Fruit fly (Drosophila melanogaster) whole organism, pupa: Measurements from ENCODE around the gene CG32052.
"Not testable (repeated sequence)": the region's sequence is repeated elsewhere in the genome, so short reads cannot be mapped to it uniquely, and the experiment has no call there.

ENCODE experiments used
- CG10348 ChIP-seq: fragments of 200-800 bp; sonication (Bioruptor generic); IDR thresholded peaks from 2 replicates; pipeline ENCODE4 v1.3.6; 2022; ENCODE audit warnings: missing biosample characterization, missing genetic modification characterization
- CG12605 ChIP-seq: fragments of 200-800 bp; sonication (Bioruptor generic); IDR thresholded peaks from 2 replicates; pipeline ENCODE4 v1.3.6; 2022; ENCODE audit warnings: missing biosample characterization, missing genetic modification characterization
- CG13204 ChIP-seq: fragments of 200-800 bp; sonication (Bioruptor generic); optimal IDR thresholded peaks from 2 replicates; lab custom pipeline; 2018; ENCODE audit warnings: missing biosample characterization, mild to moderate bottlenecking, missing genetic modification characterization, moderate library complexity
- CG14655 ChIP-seq: fragments of 200-800 bp; sonication (Bioruptor generic); optimal IDR thresholded peaks from 3 replicates; lab custom pipeline; 2017; ENCODE audit warnings: mild to moderate bottlenecking, missing biosample characterization, missing genetic modification reagents, missing genetic modification characterization
- CG15710 ChIP-seq: fragments of 200-800 bp; sonication (Bioruptor generic); optimal IDR thresholded peaks from 2 replicates; lab custom pipeline; 2018; ENCODE audit warnings: missing biosample characterization, mild to moderate bottlenecking, missing genetic modification characterization, moderate library complexity
- CG17806 ChIP-seq: fragments of 200-800 bp; sonication (Bioruptor generic); optimal IDR thresholded peaks from 2 replicates; lab custom pipeline; 2018; ENCODE audit warnings: missing biosample characterization, mild to moderate bottlenecking, missing genetic modification characterization, moderate library complexity
- CG32121 ChIP-seq: fragments of 200-800 bp; sonication (Bioruptor generic); IDR thresholded peaks from 2 replicates; pipeline ENCODE4 v1.3.6; 2022; ENCODE audit warnings: missing biosample characterization, missing genetic modification characterization
- CG34367 ChIP-seq: fragments of 200-800 bp; sonication (Bioruptor generic); optimal IDR thresholded peaks from 2 replicates; lab custom pipeline; 2018; ENCODE audit warnings: missing biosample characterization, mild to moderate bottlenecking, missing genetic modification characterization
- CG4496 ChIP-seq: fragments of 200-800 bp; sonication (Bioruptor generic); IDR thresholded peaks from 3 replicates; pipeline ENCODE4 v1.3.6; 2022; ENCODE audit warnings: missing biosample characterization, missing genetic modification characterization
- CG8159 ChIP-seq: fragments of 200-800 bp; sonication (Bioruptor generic); optimal IDR thresholded peaks from 3 replicates; lab custom pipeline; 2018; ENCODE audit warnings: missing biosample characterization, mild to moderate bottlenecking, missing genetic modification characterization, moderate library complexity
- CG8301 ChIP-seq: fragments of 200-800 bp; sonication (Bioruptor generic); optimal IDR thresholded peaks from 2 replicates; lab custom pipeline; 2018; ENCODE audit warnings: missing biosample characterization, mild to moderate bottlenecking, missing genetic modification characterization
- CG9948 ChIP-seq: fragments of 200-800 bp; sonication (Bioruptor generic); optimal IDR thresholded peaks from 2 replicates; lab custom pipeline; 2018; ENCODE audit warnings: missing biosample characterization, mild to moderate bottlenecking, missing genetic modification characterization, moderate library complexity
- D1 ChIP-seq: fragments of 200-800 bp; sonication (Bioruptor generic); optimal IDR thresholded peaks from 2 replicates; lab custom pipeline; 2018; ENCODE audit warnings: missing biosample characterization, mild to moderate bottlenecking, missing genetic modification characterization, moderate library complexity
- EcR ChIP-seq: fragments of 200-800 bp; sonication (Bioruptor generic); optimal IDR thresholded peaks from 3 replicates; lab custom pipeline; 2019; ENCODE audit warnings: missing biosample characterization, missing genetic modification characterization, mild to moderate bottlenecking, moderate library complexity, missing genetic modification reagents
- Ets98B ChIP-seq: fragments of 200-800 bp; sonication (Bioruptor generic); IDR thresholded peaks from 2 replicates; pipeline ENCODE4 v1.3.6; 2022; ENCODE audit warnings: missing biosample characterization, missing genetic modification characterization
- Pif1A ChIP-seq: fragments of 200-800 bp; sonication (Bioruptor generic); optimal IDR thresholded peaks from 3 replicates; lab custom pipeline; 2016; ENCODE audit warnings: missing biosample characterization, missing genetic modification characterization
- Pif1B ChIP-seq: fragments of 200-800 bp; sonication (Bioruptor generic); optimal IDR thresholded peaks from 3 replicates; lab custom pipeline; 2016; ENCODE audit warnings: missing biosample characterization, missing genetic modification characterization
- Snoo ChIP-seq: fragments of 200-800 bp; sonication (Bioruptor generic); optimal IDR thresholded peaks from 3 replicates; lab custom pipeline; 2017; ENCODE audit warnings: missing biosample characterization, mild to moderate bottlenecking, missing genetic modification characterization, inconsistent platforms
- fd96Ca ChIP-seq: fragments of 200-800 bp; sonication (Bioruptor generic); IDR thresholded peaks from 3 replicates; pipeline ENCODE4 v1.3.6; 2022; ENCODE audit warnings: missing biosample characterization, missing genetic modification characterization
- gl ChIP-seq: fragments of 200-800 bp; sonication (Bioruptor generic); optimal IDR thresholded peaks from 2 replicates; lab custom pipeline; 2018; ENCODE audit warnings: missing biosample characterization, mild to moderate bottlenecking, missing genetic modification characterization
- rn ChIP-seq: fragments of 200-800 bp; sonication (Bioruptor generic); IDR thresholded peaks from 2 replicates; pipeline ENCODE4 v1.3.6; 2022; ENCODE audit warnings: missing biosample characterization, missing genetic modification characterization

Gene CG32052

DNA sequence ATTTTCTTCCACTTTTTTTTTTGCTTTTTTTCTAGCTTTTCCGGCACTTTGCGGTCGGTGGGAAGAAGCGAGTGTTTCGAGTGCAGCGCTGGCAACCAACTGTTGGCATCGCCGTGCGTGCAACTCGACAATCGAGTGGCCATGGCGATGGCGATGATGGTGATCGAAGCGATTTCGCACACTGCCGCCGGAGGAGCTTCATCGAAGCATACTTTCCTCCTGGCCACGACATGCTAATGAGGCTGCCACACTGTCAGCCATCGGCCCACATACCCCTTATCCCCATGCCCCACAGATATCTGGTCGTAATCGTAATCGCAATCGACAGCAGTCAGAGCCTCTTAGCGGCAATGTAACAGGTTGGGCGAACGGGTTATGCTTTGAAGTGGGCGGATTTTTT is 10.7 kb downstream of the CG32052 start, which contains the start of gene Zasp67:
Zasp67 (minus strand) TSS at position 101 of the 400 bp plus-strand sequence.
- no peak for TF ChIP-seq CG14655 (GFP tag; lab: Kevin White, UChicago)
- TF ChIP-seq, all 21 proteins: peak for 0

DNA sequence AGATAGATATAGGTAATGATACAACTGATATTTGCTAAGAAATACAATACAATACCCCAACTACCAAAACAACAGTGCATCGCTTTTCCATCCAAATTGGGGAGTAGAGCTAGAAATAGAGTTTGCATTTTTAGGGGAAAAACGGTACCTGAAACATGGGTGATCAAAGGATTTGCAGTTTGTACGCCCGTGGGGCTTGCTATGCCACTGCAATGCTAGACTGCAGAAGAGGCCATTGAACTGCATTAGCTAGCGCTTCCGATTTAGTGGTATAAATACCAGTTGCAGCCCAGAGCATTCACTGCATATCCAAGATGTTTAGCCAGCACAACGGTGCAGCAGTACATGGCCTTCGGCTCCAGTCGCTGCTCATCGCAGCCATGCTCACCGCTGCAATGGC is 11.3 kb downstream of the CG32052 start, which contains the start of gene Ilp1:
Ilp1 (plus strand) TSS at position 301 of the 400 bp plus-strand sequence.
- TF ChIP-seq CG12605 (GFP tag; lab: Robert Waterston, UW); gl; CG9948 (tag; lab: Kevin White, UChicago): not testable (repeated sequence)

DNA sequence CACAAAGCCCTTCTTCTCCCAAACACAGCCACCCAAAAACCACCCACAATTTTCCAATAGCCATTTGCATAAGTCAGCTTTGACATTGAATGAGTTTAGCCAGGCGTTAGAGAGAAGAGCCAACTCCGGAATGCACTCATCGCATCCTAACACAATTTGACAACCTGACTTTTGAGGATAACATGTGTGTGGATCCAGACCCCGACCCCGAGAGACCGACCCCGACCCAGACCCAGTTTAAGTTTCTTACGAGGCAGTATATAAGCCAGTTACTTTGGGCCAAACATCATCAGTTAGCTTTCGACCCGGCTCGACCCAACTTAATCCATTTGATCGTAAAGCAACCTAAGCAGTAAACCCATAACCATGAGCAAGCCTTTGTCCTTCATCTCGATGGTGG is 12.6 kb downstream of the CG32052 start, which contains the start of gene Ilp2:
Ilp2 (plus strand) TSS at position 301 of the 400 bp plus-strand sequence.
- TF ChIP-seq Pif1B (no peak), CG8159 (tag; lab: Kevin White, UChicago) (no peak), Ets98B (GFP tag; lab: Robert Waterston, UW) (no peak), CG32121 (GFP tag; lab: Robert Waterston, UW) (no peak), gl (no peak), EcR (GFP tag; lab: Kevin White, UChicago) (no peak), Snoo (tag; lab: Kevin White, UChicago) (no peak), CG9948 (tag; lab: Kevin White, UChicago) (no peak), Pif1A (GFP tag; lab: Kevin White, UChicago) (no peak), fd96Ca (no peak)

DNA sequence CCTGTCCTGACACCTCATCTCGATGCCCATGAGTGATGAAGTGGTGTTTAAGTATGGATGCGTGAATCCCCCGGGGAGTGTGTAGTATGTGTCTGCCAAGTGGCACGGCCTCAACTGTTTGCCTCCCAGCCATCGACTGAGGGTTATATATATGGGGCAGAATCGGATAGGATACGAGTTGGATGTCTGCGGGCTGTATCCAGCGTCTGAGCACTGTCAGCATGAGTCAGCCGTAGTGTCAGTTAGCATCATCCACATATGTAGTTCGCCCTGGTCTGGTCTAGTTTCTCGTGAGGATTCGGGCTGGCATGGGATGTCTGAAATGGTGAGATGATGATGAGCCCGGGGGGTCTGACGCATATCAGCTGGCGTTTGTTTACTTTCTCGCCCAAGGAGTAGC is 15.2 kb downstream of the CG32052 start, which contains the start of gene Ilp3:
Ilp3 (minus strand) TSS at position 101 of the 400 bp plus-strand sequence.
- no peak for TF ChIP-seq Ets98B (GFP tag; lab: Robert Waterston, UW)
- TF ChIP-seq CG17806 (tag; lab: Kevin White, UChicago), result no peak
- no peak for TF ChIP-seq CG4496
- TF ChIP-seq fd96Ca, result no peak
- no peak for TF ChIP-seq D1
- TF ChIP-seq CG10348, result no peak
- TF ChIP-seq EcR (GFP tag; lab: Kevin White, UChicago), result no peak
- TF ChIP-seq CG13204 (GFP tag; lab: Kevin White, UChicago), result no peak
- no peak for TF ChIP-seq CG34367
- no peak for TF ChIP-seq CG9948 (tag; lab: Kevin White, UChicago)

DNA sequence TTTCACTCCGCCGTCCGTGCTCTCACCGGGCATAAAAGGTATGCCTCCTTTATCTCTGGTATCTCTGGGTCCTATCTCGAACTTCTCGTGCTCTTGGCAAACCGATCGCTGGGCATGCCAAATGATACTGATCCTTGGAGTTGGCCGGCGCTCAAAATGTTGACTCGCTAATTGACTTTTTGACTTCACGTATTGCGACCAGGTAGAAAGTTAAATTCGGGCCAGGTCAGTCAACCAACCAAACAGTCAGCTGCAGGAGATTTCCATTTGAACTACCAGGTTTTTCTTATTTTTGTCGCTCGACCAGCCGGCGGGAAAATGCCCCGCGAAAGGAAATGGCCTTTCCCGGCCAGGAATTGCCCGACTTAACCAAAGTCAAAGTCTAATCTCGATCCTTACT is 17.3 kb downstream of the CG32052 start, which contains the start of gene Ilp4:
Ilp4 (minus strand) TSS at position 139 of the 400 bp plus-strand sequence.
- no peak for TF ChIP-seq CG14655 (GFP tag; lab: Kevin White, UChicago)
- no peak for TF ChIP-seq CG15710 (tag; lab: Kevin White, UChicago)
- no peak for TF ChIP-seq CG13204 (GFP tag; lab: Kevin White, UChicago)
- TF ChIP-seq CG9948 (tag; lab: Kevin White, UChicago), result no peak
- no peak for TF ChIP-seq D1
- TF ChIP-seq rn (GFP tag; lab: Robert Waterston, UW), result no peak
- TF ChIP-seq Snoo (tag; lab: Kevin White, UChicago), result no peak
- TF ChIP-seq CG8301, result no peak

- TF ChIP-seq CG14655 (GFP tag; lab: Kevin White, UChicago) (no peak), Pif1A (GFP tag; lab: Kevin White, UChicago) (no peak)
These were observed 26.6 kb downstream of the CG32052 start, which contains the start of gene CG43897 for dm6 chr3L:9813345-9813897. CG43897 (plus strand) TSS chr3L:9813847.

DNA sequence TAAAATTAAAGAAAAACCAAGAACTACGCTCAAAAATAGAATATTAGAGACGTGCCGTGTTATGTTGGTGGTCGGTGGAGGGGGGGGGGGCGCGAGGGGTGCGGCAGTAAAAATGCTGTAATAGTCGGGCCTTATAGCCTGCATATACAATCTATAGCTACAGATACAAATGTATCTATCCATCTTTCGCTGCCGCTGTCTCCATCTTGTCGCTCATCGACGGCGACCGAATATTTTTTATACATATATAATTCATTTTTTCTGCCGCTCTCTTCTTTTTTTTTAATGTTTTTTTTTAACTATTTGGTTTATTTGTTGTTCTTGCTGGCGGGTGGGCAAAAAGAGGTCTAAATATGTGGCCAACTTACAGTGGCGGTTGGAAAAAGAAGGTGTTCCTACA is 27.8 kb downstream of the CG32052 start:
- TF ChIP-seq Pif1B (no peak), CG12605 (GFP tag; lab: Robert Waterston, UW) (no peak; the same call in 1 of the 2 replicates), gl (no peak), Snoo (tag; lab: Kevin White, UChicago) (no peak), CG13204 (GFP tag; lab: Kevin White, UChicago) (no peak), CG8159 (tag; lab: Kevin White, UChicago) (no peak), CG10348 (no peak), CG4496 (peak; percentile 57; the same call in 2 of the 3 replicates), Pif1A (GFP tag; lab: Kevin White, UChicago) (no peak), Ets98B (GFP tag; lab: Robert Waterston, UW) (peak; percentile 50), D1 (no peak), CG14655 (GFP tag; lab: Kevin White, UChicago) (peak; percentile 20), CG34367 (no peak), rn (GFP tag; lab: Robert Waterston, UW) (no peak), CG17806 (tag; lab: Kevin White, UChicago) (no peak), CG8301 (no peak), CG32121 (GFP tag; lab: Robert Waterston, UW) (peak; percentile 63), CG15710 (tag; lab: Kevin White, UChicago) (no peak), fd96Ca (peak; percentile 38; the same call in 1 of the 3 replicates), EcR (GFP tag; lab: Kevin White, UChicago) (no peak), CG9948 (tag; lab: Kevin White, UChicago) (no peak)
